Fruit fly (Drosophila melanogaster): Measurements from ENCODE around the gene baz.

Gene baz

dm6 chrX:17181264-17182198, 21.7 kb downstream of the baz start (continued):
- TF ChIP-seq klu (GFP tag; IDR thresholded peaks at IDR 0.05), result no peak
- no peak for TF ChIP-seq HLHmδ (GFP tag; optimal IDR thresholded peaks at IDR 0.05)
- TF ChIP-seq Oli (tag; optimal IDR thresholded peaks at IDR 0.05), result peak; percentile 13
- peak; percentile 59 for TF ChIP-seq gem (tag; optimal IDR thresholded peaks at IDR 0.05)
- TF ChIP-seq CG17328 (GFP tag; IDR thresholded peaks at IDR 0.05), result peak; percentile 38; the same call in 1 of the 2 replicates
- no peak for TF ChIP-seq CG4404 (GFP tag; IDR thresholded peaks at IDR 0.05)
- no peak for TF ChIP-seq CG8290 (GFP tag; optimal IDR thresholded peaks at IDR 0.05)
- no peak for TF ChIP-seq CG8290 (tag; optimal IDR thresholded peaks at IDR 0.05)
- peak; percentile 3 for TF ChIP-seq CG10267 (tag; optimal IDR thresholded peaks at IDR 0.05)
- peak; percentile 39 for TF ChIP-seq phol (tag; optimal IDR thresholded peaks at IDR 0.05)
- peak; percentile 51; the same call in 1 of the 2 replicates for TF ChIP-seq crol (GFP tag; IDR thresholded peaks at IDR 0.05)
- no peak for TF ChIP-seq sens-2 (GFP tag; IDR thresholded peaks at IDR 0.05)
- TF ChIP-seq CG5245 (GFP tag; optimal IDR thresholded peaks at IDR 0.05), result no peak
- TF ChIP-seq CG12071 (GFP tag; optimal IDR thresholded peaks at IDR 0.05), result no peak
- peak; percentile 34 for TF ChIP-seq CG7839 (tag; optimal IDR thresholded peaks at IDR 0.05)
- no peak for TF ChIP-seq vfl (GFP tag; optimal IDR thresholded peaks at IDR 0.05)
- no peak for TF ChIP-seq CG1832 (GFP tag; optimal IDR thresholded peaks at IDR 0.05)
- TF ChIP-seq rib (GFP tag; IDR thresholded peaks at IDR 0.05), result no peak
- peak; percentile 1 for TF ChIP-seq CG14710 (tag; optimal IDR thresholded peaks at IDR 0.05)
- no peak for TF ChIP-seq gsb-n (tag; optimal IDR thresholded peaks at IDR 0.05)
- TF ChIP-seq CG13624 (GFP tag; optimal IDR thresholded peaks at IDR 0.05), result no peak
- no peak for TF ChIP-seq gsb (GFP tag; IDR thresholded peaks at IDR 0.05)
- TF ChIP-seq TFAM (GFP tag; optimal IDR thresholded peaks at IDR 0.05), result no peak
- no peak for TF ChIP-seq CG2199 (GFP tag; IDR thresholded peaks at IDR 0.05)
- no peak for TF ChIP-seq Hsf (GFP tag; optimal IDR thresholded peaks at IDR 0.05)
- no peak for TF ChIP-seq hkb (optimal IDR thresholded peaks at IDR 0.05)
- TF ChIP-seq hkb (GFP tag; IDR thresholded peaks at IDR 0.05), result peak; percentile 52; the same call in 1 of the 2 replicates
- TF ChIP-seq jigr1 (GFP tag; IDR thresholded peaks at IDR 0.05), result no peak
- TF ChIP-seq Kr (GFP tag; optimal IDR thresholded peaks at IDR 0.05), result no peak
- no peak for TF ChIP-seq Scr (GFP tag; IDR thresholded peaks at IDR 0.05; ENCODE audit: partially characterized antibody)
- peak; percentile 5 for TF ChIP-seq ind (GFP tag; optimal IDR thresholded peaks at IDR 0.05)
- 0 out of 2 replicates have a peak, but pooled peaks have one; percentile 28 for TF ChIP-seq Ada2b (GFP tag; IDR thresholded peaks at IDR 0.05)
- peak; percentile 6 for TF ChIP-seq zen (tag; optimal IDR thresholded peaks at IDR 0.05)
- no peak for TF ChIP-seq luna (GFP tag; optimal IDR thresholded peaks at IDR 0.05)
- no peak for TF ChIP-seq Dad (GFP tag; optimal IDR thresholded peaks at IDR 0.05)
- peak; percentile 31; the same call in 1 of the 2 replicates for TF ChIP-seq ranshi (GFP tag; IDR thresholded peaks at IDR 0.05)
- TF ChIP-seq H2.0 (GFP tag; IDR thresholded peaks at IDR 0.05), result no peak
- peak; percentile 38 for TF ChIP-seq grau (tag; optimal IDR thresholded peaks at IDR 0.05)
- no peak for TF ChIP-seq CG5180 (GFP tag; optimal IDR thresholded peaks at IDR 0.05)
- TF ChIP-seq psq (GFP tag; optimal IDR thresholded peaks at IDR 0.05), result no peak
- no peak for TF ChIP-seq CG17568 (GFP tag; optimal IDR thresholded peaks at IDR 0.05)
- TF ChIP-seq CG10543 (GFP tag; optimal IDR thresholded peaks at IDR 0.05), result no peak
- no peak for TF ChIP-seq NfI (GFP tag; optimal IDR thresholded peaks at IDR 0.05)
- no peak for TF ChIP-seq CkIIα-i1 (GFP tag; IDR thresholded peaks at IDR 0.05)
- TF ChIP-seq CG6654 (GFP tag; optimal IDR thresholded peaks at IDR 0.05), result no peak
- no peak for TF ChIP-seq CG11456 (GFP tag; IDR thresholded peaks at IDR 0.05)
- no peak for TF ChIP-seq CG7271 (tag; optimal IDR thresholded peaks at IDR 0.05)
- TF ChIP-seq tx (GFP tag; optimal IDR thresholded peaks at IDR 0.05), result no peak
- peak; percentile 1 for TF ChIP-seq CG13775 (GFP tag; optimal IDR thresholded peaks at IDR 0.05)
- no peak for TF ChIP-seq Hmx (GFP tag; optimal IDR thresholded peaks at IDR 0.05)

Data from whole organism, embryonic.